Worm (Caenorhabditis elegans): ENCODE data around the gene R05A10.3.

DNA sequence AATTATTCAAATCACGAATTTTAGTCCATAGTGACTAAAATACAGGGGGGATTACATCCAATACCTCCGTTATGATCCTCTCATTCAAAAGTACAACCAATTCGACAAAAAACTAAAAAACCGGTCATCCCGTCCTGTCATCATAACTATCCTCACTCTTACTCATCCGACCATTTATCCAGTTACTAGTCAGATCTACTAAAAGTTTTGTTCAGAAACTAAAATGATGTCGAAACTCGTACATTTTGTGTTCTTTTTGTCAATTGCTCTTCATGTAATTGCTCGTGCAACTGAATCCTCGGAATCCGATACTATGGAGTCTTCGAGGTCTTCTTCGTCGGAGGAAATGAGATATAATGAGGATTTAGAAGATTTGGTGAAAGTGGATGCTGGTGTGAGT is 785 bp upstream of the R05A10.3 start, which contains the start of gene R05A10.2:
- no peak for TF ChIP-seq ztf-11 (tag; optimal IDR thresholded peaks at IDR 0.05)
- no peak for TF ChIP-seq nhr-67 (tag; optimal IDR thresholded peaks at IDR 0.05)
- TF ChIP-seq nhr-12 (tag; optimal IDR thresholded peaks at IDR 0.05): no peak
- TF ChIP-seq ztf-4 (tag; optimal IDR thresholded peaks at IDR 0.05): no peak
- TF ChIP-seq elt-2 (tag; optimal IDR thresholded peaks at IDR 0.05): no peak
- TF ChIP-seq daf-12 (tag; optimal IDR thresholded peaks at IDR 0.05): no peak
- TF ChIP-seq nhr-25 (tag; optimal IDR thresholded peaks at IDR 0.05): no peak
- no peak for TF ChIP-seq nhr-11 (tag; optimal IDR thresholded peaks at IDR 0.05)
- no peak for TF ChIP-seq ceh-82 (tag; optimal IDR thresholded peaks at IDR 0.05)
- TF ChIP-seq aly-2 (tag; optimal IDR thresholded peaks at IDR 0.05): no peak
- no peak for TF ChIP-seq unc-39 (tag; optimal IDR thresholded peaks at IDR 0.05)
- TF ChIP-seq lin-15B (tag; optimal IDR thresholded peaks at IDR 0.05): no peak
- no peak for TF ChIP-seq lin-39 (tag; optimal IDR thresholded peaks at IDR 0.05)
- no peak for TF ChIP-seq nhr-77 (tag; optimal IDR thresholded peaks at IDR 0.05)

Measured in whole organism, L3 larva.